Fruit fly (Drosophila melanogaster) whole organism, prepupa: ENCODE measurements around the gene CG10943.

Source experiments
- Blimp-1 ChIP-seq: fragments of 200-800 bp; sonication (Bioruptor generic); optimal IDR thresholded peaks from 3 replicates; lab custom pipeline; 2017; ENCODE audit warnings: missing biosample characterization, missing genetic modification characterization, mild to moderate bottlenecking, moderate library complexity, missing genetic modification reagents
- CG10631 ChIP-seq: fragments of 200-800 bp; sonication (Bioruptor generic); optimal IDR thresholded peaks from 2 replicates; lab custom pipeline; 2016; ENCODE audit warnings: missing biosample characterization, missing genetic modification characterization
- CG10669 ChIP-seq: fragments of 200-800 bp; sonication (Bioruptor generic); optimal IDR thresholded peaks from 3 replicates; lab custom pipeline; 2018; ENCODE audit warnings: missing biosample characterization, mild to moderate bottlenecking, missing genetic modification characterization, moderate library complexity
- CG11294 ChIP-seq: fragments of 200-800 bp; sonication (Bioruptor generic); IDR thresholded peaks from 2 replicates; pipeline ENCODE4 v1.3.6; 2022; ENCODE audit warnings: missing biosample characterization, missing genetic modification characterization
- CG11762 ChIP-seq: fragments of 200-800 bp; sonication (Bioruptor generic); optimal IDR thresholded peaks from 3 replicates; lab custom pipeline; 2016; ENCODE audit warnings: missing biosample characterization, missing genetic modification characterization; ENCODE audit not compliant: insufficient read depth
- CG11902 ChIP-seq: fragments of 200-800 bp; sonication (Bioruptor generic); optimal IDR thresholded peaks from 3 replicates; lab custom pipeline; 2016; ENCODE audit warnings: missing biosample characterization, missing genetic modification characterization
- CG15336 ChIP-seq: fragments of 200-800 bp; sonication (Bioruptor generic); IDR thresholded peaks from 2 replicates; pipeline ENCODE4 v1.3.6; 2022; ENCODE audit warnings: missing biosample characterization, missing genetic modification characterization
- CG1621 ChIP-seq: fragments of 200-800 bp; sonication (Bioruptor generic); optimal IDR thresholded peaks from 3 replicates; lab custom pipeline; 2018; ENCODE audit warnings: missing biosample characterization, mild to moderate bottlenecking, missing genetic modification characterization
- CG16779 ChIP-seq: fragments of 200-800 bp; sonication (Bioruptor generic); optimal IDR thresholded peaks from 3 replicates; lab custom pipeline; 2017; ENCODE audit warnings: missing biosample characterization, mild to moderate bottlenecking, missing genetic modification characterization
- CG3032 ChIP-seq: fragments of 200-800 bp; optimal IDR thresholded peaks from 2 replicates; lab custom pipeline; 2019; ENCODE audit warnings: missing biosample characterization, mild to moderate bottlenecking, missing genetic modification characterization, moderate library complexity
- CG31627 ChIP-seq: fragments of 200-800 bp; sonication (Bioruptor generic); optimal IDR thresholded peaks from 3 replicates; lab custom pipeline; 2016; ENCODE audit warnings: missing biosample characterization, missing genetic modification characterization
- CG34406 ChIP-seq: fragments of 200-800 bp; sonication (Bioruptor generic); optimal IDR thresholded peaks from 3 replicates; lab custom pipeline; 2016; ENCODE audit warnings: missing biosample characterization, missing genetic modification characterization
- CG3919 ChIP-seq: fragments of 200-800 bp; sonication (Bioruptor generic); optimal IDR thresholded peaks from 3 replicates; lab custom pipeline; 2016; ENCODE audit warnings: missing biosample characterization, missing genetic modification characterization
- CG6163 ChIP-seq: fragments of 200-800 bp; sonication (Bioruptor generic); IDR thresholded peaks from 3 replicates; pipeline ENCODE4 v1.3.6; 2022; ENCODE audit warnings: missing biosample characterization, missing genetic modification characterization
- CG6276 ChIP-seq: fragments of 200-800 bp; sonication (Bioruptor generic); optimal IDR thresholded peaks from 2 replicates; lab custom pipeline; 2017; ENCODE audit warnings: missing biosample characterization, mild to moderate bottlenecking, missing genetic modification characterization
- CG6808 ChIP-seq: fragments of 200-800 bp; sonication (Bioruptor generic); optimal IDR thresholded peaks from 3 replicates; lab custom pipeline; 2017; ENCODE audit warnings: missing biosample characterization, missing genetic modification characterization, mild to moderate bottlenecking, moderate library complexity, missing genetic modification reagents
- CG6854 ChIP-seq: fragments of 200-800 bp; sonication (Bioruptor generic); optimal IDR thresholded peaks from 2 replicates; lab custom pipeline; 2017; ENCODE audit warnings: missing biosample characterization, mild to moderate bottlenecking, missing genetic modification characterization
- CG8119 ChIP-seq: fragments of 200-800 bp; sonication (Bioruptor generic); IDR thresholded peaks from 3 replicates; pipeline ENCODE4 v1.3.6; 2022; ENCODE audit warnings: missing biosample characterization, missing genetic modification characterization
- CG8319 ChIP-seq: fragments of 200-800 bp; sonication (Bioruptor generic); optimal IDR thresholded peaks from 3 replicates; lab custom pipeline; 2016; ENCODE audit warnings: missing biosample characterization, missing genetic modification characterization
- CG9139 ChIP-seq: fragments of 200-800 bp; sonication (Bioruptor generic); optimal IDR thresholded peaks from 3 replicates; lab custom pipeline; 2017; ENCODE audit warnings: missing biosample characterization, mild to moderate bottlenecking, missing genetic modification characterization
- Eip75B ChIP-seq: fragments of 200-800 bp; sonication (Bioruptor generic); optimal IDR thresholded peaks from 3 replicates; lab custom pipeline; 2016; ENCODE audit warnings: missing biosample characterization, missing genetic modification characterization
- Eip78C ChIP-seq: fragments of 200-800 bp; sonication (Bioruptor generic); peaks from one replicate; lab custom pipeline; 2016; ENCODE audit warnings: missing biosample characterization, missing genetic modification characterization
- Eip93F ChIP-seq: fragments of 200-800 bp; sonication (Bioruptor generic); optimal IDR thresholded peaks from 2 replicates; lab custom pipeline; 2016; ENCODE audit warnings: missing biosample characterization, mild to moderate bottlenecking, missing genetic modification characterization
- Ets21C ChIP-seq: fragments of 200-800 bp; sonication (Bioruptor generic); optimal IDR thresholded peaks from 3 replicates; lab custom pipeline; 2016; ENCODE audit warnings: missing biosample characterization, missing genetic modification characterization
- Gug ChIP-seq: fragments of 200-800 bp; sonication (Bioruptor generic); IDR thresholded peaks from 2 replicates; pipeline ENCODE4 v1.3.6; 2022; ENCODE audit warnings: missing biosample characterization, missing genetic modification characterization
- Hr39 ChIP-seq: fragments of 200-800 bp; sonication (Bioruptor generic); optimal IDR thresholded peaks from 2 replicates; lab custom pipeline; 2016; ENCODE audit warnings: missing biosample characterization, missing genetic modification characterization
- Hr4 ChIP-seq: fragments of 200-800 bp; sonication (Bioruptor generic); optimal IDR thresholded peaks from 3 replicates; lab custom pipeline; 2016; ENCODE audit warnings: missing biosample characterization, missing genetic modification characterization
- Lpt ChIP-seq: fragments of 200-800 bp; sonication (Bioruptor generic); optimal IDR thresholded peaks from 3 replicates; lab custom pipeline; 2016; ENCODE audit warnings: missing biosample characterization, missing genetic modification characterization
- Met ChIP-seq: fragments of 200-800 bp; sonication (Bioruptor generic); optimal IDR thresholded peaks from 3 replicates; lab custom pipeline; 2016; ENCODE audit warnings: missing biosample characterization, missing genetic modification characterization
- Smox ChIP-seq: fragments of 200-800 bp; sonication (Bioruptor generic); optimal IDR thresholded peaks from 3 replicates; lab custom pipeline; 2016; ENCODE audit warnings: missing biosample characterization, missing genetic modification characterization
- Sox102F ChIP-seq: fragments of 200-800 bp; sonication (Bioruptor generic); optimal IDR thresholded peaks from 2 replicates; lab custom pipeline; 2016; ENCODE audit warnings: missing biosample characterization, mild to moderate bottlenecking, missing genetic modification characterization
- Sox14 ChIP-seq: fragments of 200-800 bp; sonication (Bioruptor generic); optimal IDR thresholded peaks from 3 replicates; lab custom pipeline; 2016; ENCODE audit warnings: missing biosample characterization, missing genetic modification characterization
- achi ChIP-seq: fragments of 200-800 bp; sonication (Bioruptor generic); optimal IDR thresholded peaks from 3 replicates; lab custom pipeline; 2016; ENCODE audit warnings: missing biosample characterization, missing genetic modification characterization
- acj6 ChIP-seq: fragments of 200-800 bp; sonication (Bioruptor generic); optimal IDR thresholded peaks from 3 replicates; lab custom pipeline; 2016; ENCODE audit warnings: missing biosample characterization, missing genetic modification characterization
- dac ChIP-seq: fragments of 200-800 bp; sonication (Bioruptor generic); optimal IDR thresholded peaks from 2 replicates; lab custom pipeline; 2017; ENCODE audit warnings: missing biosample characterization, mild to moderate bottlenecking, missing genetic modification characterization
- dsx ChIP-seq: fragments of 200-800 bp; optimal IDR thresholded peaks from 3 replicates; lab custom pipeline; 2019; ENCODE audit warnings: missing biosample characterization, mild to moderate bottlenecking, missing genetic modification characterization, moderate library complexity; ENCODE audit not compliant: poor library complexity, severe bottlenecking
- eg ChIP-seq: fragments of 200-800 bp; sonication (Bioruptor generic); IDR thresholded peaks from 3 replicates; pipeline ENCODE4 v1.3.6; 2022; ENCODE audit warnings: missing biosample characterization, missing genetic modification characterization
- esn ChIP-seq: fragments of 200-800 bp; sonication (Bioruptor generic); optimal IDR thresholded peaks from 2 replicates; lab custom pipeline; 2016; ENCODE audit warnings: missing biosample characterization, mild to moderate bottlenecking, missing genetic modification characterization, moderate library complexity
- fd85E ChIP-seq: fragments of 200-800 bp; sonication (Bioruptor generic); optimal IDR thresholded peaks from 3 replicates; lab custom pipeline; 2016; ENCODE audit warnings: missing biosample characterization, missing genetic modification characterization
- fkh ChIP-seq: fragments of 200-800 bp; sonication (Bioruptor generic); optimal IDR thresholded peaks from 3 replicates; lab custom pipeline; 2017; ENCODE audit warnings: missing biosample characterization, mild to moderate bottlenecking, missing genetic modification characterization, moderate library complexity
- lz ChIP-seq: fragments of 200-800 bp; sonication (Bioruptor generic); optimal IDR thresholded peaks from 3 replicates; lab custom pipeline; 2016; ENCODE audit warnings: missing biosample characterization, missing genetic modification characterization
- net ChIP-seq: fragments of 200-800 bp; sonication (Bioruptor generic); optimal IDR thresholded peaks from 3 replicates; lab custom pipeline; 2016; ENCODE audit warnings: missing biosample characterization, missing genetic modification characterization
- pdm3 ChIP-seq: fragments of 200-800 bp; sonication (Bioruptor generic); optimal IDR thresholded peaks from 3 replicates; lab custom pipeline; 2016; ENCODE audit warnings: missing biosample characterization, missing genetic modification characterization
- salr ChIP-seq, 2 experiments: fragments of 200-800 bp; sonication (Bioruptor generic); optimal IDR thresholded peaks; 3 replicates each; lab custom pipeline; 2016 to 2018; ENCODE audit warnings: missing biosample characterization in 2 of 2, missing genetic modification characterization in 2 of 2, mild to moderate bottlenecking in 1 of 2
- spab ChIP-seq: fragments of 200-800 bp; sonication (Bioruptor generic); optimal IDR thresholded peaks from 2 replicates; lab custom pipeline; 2017; ENCODE audit warnings: missing biosample characterization, mild to moderate bottlenecking, missing genetic modification characterization, missing genetic modification reagents
- ss ChIP-seq, 2 experiments: fragments of 200-800 bp; sonication (Bioruptor generic); optimal IDR thresholded peaks; 2 replicates in 1 of 2; 3 replicates in 1 of 2; lab custom pipeline; 2017 to 2018; ENCODE audit warnings: mild to moderate bottlenecking in 2 of 2, missing biosample characterization in 2 of 2, missing genetic modification characterization in 2 of 2, moderate library complexity in 1 of 2
- topi ChIP-seq: fragments of 200-800 bp; sonication (Bioruptor generic); optimal IDR thresholded peaks from 3 replicates; lab custom pipeline; 2016; ENCODE audit warnings: missing biosample characterization, missing genetic modification characterization
- vri ChIP-seq: fragments of 200-800 bp; sonication (Bioruptor generic); optimal IDR thresholded peaks from 3 replicates; lab custom pipeline; 2016; ENCODE audit warnings: missing biosample characterization, mild to moderate bottlenecking, missing genetic modification characterization

The CG10943 gene

DNA sequence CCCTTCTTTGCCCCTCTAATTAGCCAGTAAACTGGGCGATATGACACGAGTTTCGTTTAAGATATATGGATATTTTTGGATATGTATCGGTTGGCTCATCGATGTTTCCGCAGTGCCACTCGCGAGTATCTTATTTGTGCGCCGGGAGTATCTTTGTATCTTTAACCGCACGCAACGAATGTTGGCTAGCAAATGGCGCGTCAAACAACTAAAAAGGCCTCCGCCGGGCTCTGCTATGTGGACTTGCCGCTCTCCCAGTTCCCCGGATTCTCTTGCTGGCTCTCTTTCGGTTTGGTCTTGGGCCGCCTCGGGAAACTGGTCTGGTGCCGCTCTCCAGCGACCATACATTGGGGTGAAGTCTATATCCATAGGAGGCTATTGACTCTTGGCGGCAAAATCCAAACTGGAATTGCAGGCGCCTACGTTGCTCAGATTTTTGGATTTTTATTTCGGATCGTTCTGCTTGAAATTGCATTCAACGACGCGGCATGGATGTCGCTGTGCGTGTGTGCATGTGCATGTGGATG, 30.3 kb downstream of the CG10943 start:
- TF ChIP-seq CG1621 (tag; lab: Kevin White, UChicago), result peak; percentile 87
- peak; percentile 31 for TF ChIP-seq CG3919 (GFP tag; lab: Kevin White, UChicago)
- TF ChIP-seq Gug, result no peak
- no peak for TF ChIP-seq Hr4 (GFP tag; lab: Kevin White, UChicago)
- TF ChIP-seq CG10631 (GFP tag; lab: Kevin White, UChicago), result no peak
- TF ChIP-seq acj6 (GFP tag; lab: Kevin White, UChicago), result no peak
- TF ChIP-seq vri (GFP tag; lab: Kevin White, UChicago), result peak; percentile 26
- no peak for TF ChIP-seq Met (GFP tag; lab: Kevin White, UChicago)
- TF ChIP-seq CG15336 (GFP tag; lab: Robert Waterston, UW), result peak; percentile 56; the same call in 1 of the 2 replicates
- TF ChIP-seq dsx, result peak; percentile 40
- TF ChIP-seq eg (GFP tag; lab: Robert Waterston, UW), result no peak; the same call in 2 of the 3 replicates
- TF ChIP-seq CG8119 (GFP tag; lab: Robert Waterston, UW), result peak; percentile 62; the same call in 1 of the 3 replicates
- TF ChIP-seq Blimp-1 (GFP tag; lab: Kevin White, UChicago), result no peak
- TF ChIP-seq ss (GFP tag; optimal IDR thresholded peaks at IDR 0.05; lab: Kevin White, UChicago), result peak; percentile 60 to 70
- TF ChIP-seq CG6276 (GFP tag; lab: Kevin White, UChicago), result peak; percentile 56
- no peak for TF ChIP-seq lz (GFP tag; lab: Kevin White, UChicago)
- TF ChIP-seq CG6808 (GFP tag; lab: Kevin White, UChicago), result peak; percentile 57
- peak; percentile 23 for TF ChIP-seq CG9139 (GFP tag; lab: Kevin White, UChicago)
- peak; percentile 58 for TF ChIP-seq CG6854
- peak; percentile 54 for TF ChIP-seq CG16779
- no peak for TF ChIP-seq Smox (GFP tag; lab: Kevin White, UChicago)
- peak; percentile 10 for TF ChIP-seq Eip75B (GFP tag; lab: Kevin White, UChicago)
- TF ChIP-seq dac (GFP tag; lab: Kevin White, UChicago), result no peak
- TF ChIP-seq CG10669 (GFP tag; lab: Kevin White, UChicago), result no peak
- TF ChIP-seq pdm3, result no peak
- no peak for TF ChIP-seq achi
- no peak for TF ChIP-seq CG11294
- TF ChIP-seq CG34406 (GFP tag; lab: Kevin White, UChicago), result no peak
- TF ChIP-seq net (GFP tag; lab: Kevin White, UChicago), result peak; percentile 35
- peak; percentile 34 for TF ChIP-seq Sox102F
- TF ChIP-seq Eip93F (GFP tag; lab: Kevin White, UChicago), result no peak
- no peak for TF ChIP-seq CG3032 (tag; lab: Kevin White, UChicago)
- TF ChIP-seq Sox14, result no peak
- no peak for TF ChIP-seq CG31627 (GFP tag; lab: Kevin White, UChicago)
- TF ChIP-seq Eip78C, result peak; percentile 81
- peak; percentile 55 for TF ChIP-seq Lpt (GFP tag; lab: Kevin White, UChicago)
- TF ChIP-seq fkh (GFP tag; lab: Kevin White, UChicago), result no peak
- no peak for TF ChIP-seq CG11762
- TF ChIP-seq, all 60 proteins: peak for 17

DNA sequence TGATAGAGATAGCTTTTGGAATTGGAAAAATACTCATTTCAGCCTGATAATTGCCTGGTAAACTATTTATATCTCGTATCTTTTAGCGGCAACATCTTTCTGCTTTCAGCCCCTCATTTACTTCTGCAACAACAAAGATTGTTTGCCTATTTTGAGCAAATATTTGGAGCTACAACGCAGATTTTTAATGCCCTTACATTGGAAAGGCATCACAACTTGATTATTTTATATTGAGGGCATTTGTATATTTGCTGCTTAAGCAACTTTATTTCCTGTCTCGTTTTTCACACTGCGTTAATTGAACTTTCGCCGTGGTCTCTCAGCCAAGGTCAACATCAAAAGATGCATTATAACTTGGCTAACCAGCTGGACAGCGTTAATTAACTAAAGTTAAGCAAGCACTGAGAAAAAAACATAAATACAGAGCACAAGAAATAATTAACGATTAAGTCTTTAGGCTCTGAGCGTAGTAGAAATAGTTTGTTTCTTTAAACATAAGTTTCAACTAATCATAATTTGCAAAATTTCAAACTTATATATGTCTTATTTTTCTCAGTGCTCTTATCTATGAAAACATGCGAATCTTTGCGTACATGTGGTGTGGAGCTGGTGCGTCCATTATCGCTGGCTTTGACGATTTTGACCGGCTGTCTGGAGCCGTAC, 31.3 kb downstream of the CG10943 start:
- TF ChIP-seq Hr39 (GFP tag; lab: Kevin White, UChicago) (peak; percentile 73), esn (peak; percentile 79), CG1621 (tag; lab: Kevin White, UChicago) (peak; percentile 66), Gug (peak; percentile 55; the same call in 1 of the 2 replicates), ss (GFP tag; optimal IDR thresholded peaks at IDR 0.05; lab: Kevin White, UChicago) (no peak), fkh (GFP tag; lab: Kevin White, UChicago) (peak; percentile 62), spab (GFP tag; lab: Kevin White, UChicago) (peak; percentile 57), CG15336 (GFP tag; lab: Robert Waterston, UW) (peak; percentile 72), fd85E (GFP tag; lab: Kevin White, UChicago) (no peak), CG11294 (no peak; the same call in 1 of the 2 replicates), salr (GFP tag; optimal IDR thresholded peaks at IDR 0.05; lab: Kevin White, UChicago) (peak; percentile 32 to 70), CG6163 (GFP tag; lab: Robert Waterston, UW) (no peak), topi (GFP tag; lab: Kevin White, UChicago) (peak; percentile 73), Eip78C (peak; percentile 95), Ets21C (GFP tag; lab: Kevin White, UChicago) (peak; percentile 35), Blimp-1 (GFP tag; lab: Kevin White, UChicago) (no peak), CG6276 (GFP tag; lab: Kevin White, UChicago) (peak; percentile 50), pdm3 (peak; percentile 81), CG8319 (GFP tag; lab: Kevin White, UChicago) (peak; percentile 46), acj6 (GFP tag; lab: Kevin White, UChicago) (peak; percentile 74), Smox (GFP tag; lab: Kevin White, UChicago) (peak; percentile 67), CG11902 (GFP tag; lab: Kevin White, UChicago) (peak; percentile 40), CG3919 (GFP tag; lab: Kevin White, UChicago) (no peak)
